Fruit fly (Drosophila melanogaster): Measurements from ENCODE around the gene twin.

twin gene

dm6 chr3R:24263588-24264413 is 42.0 kb upstream of the twin start (continued):
- peak; percentile 40 for TF ChIP-seq CG13894 (tag; optimal IDR thresholded peaks at IDR 0.05)
- TF ChIP-seq Med (GFP tag): peak; percentile 71
- no peak for TF ChIP-seq hkb (optimal IDR thresholded peaks at IDR 0.05)
- TF ChIP-seq hkb (GFP tag; IDR thresholded peaks at IDR 0.05): 0 out of 2 replicates have a peak, but pooled peaks have one; percentile 9

DNA sequence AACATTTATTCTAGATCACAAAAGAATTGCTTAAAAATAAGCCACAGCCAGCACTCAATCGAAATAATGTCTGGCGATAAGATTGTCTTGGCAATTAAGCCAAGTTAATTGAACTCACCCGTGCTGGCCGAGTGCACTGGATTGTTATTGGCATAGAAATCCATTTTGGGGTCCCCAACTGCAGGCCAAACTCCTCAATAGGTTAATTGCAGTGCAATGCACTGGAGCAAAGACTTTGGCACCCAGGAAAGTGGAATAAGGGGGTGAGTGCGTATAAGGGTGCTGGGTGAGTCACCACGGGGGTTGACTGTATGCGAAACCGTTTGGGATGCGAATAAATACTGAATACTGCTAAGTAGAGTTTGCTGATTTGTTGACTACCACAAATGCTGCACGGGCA is 41.2 kb upstream of the twin start:
- TF ChIP-seq Xrp1 (GFP tag; IDR thresholded peaks at IDR 0.05) (no peak), CG14050 (GFP tag; IDR thresholded peaks at IDR 0.05) (no peak), gsb-n (tag; optimal IDR thresholded peaks at IDR 0.05) (no peak), CG10959 (GFP tag; IDR thresholded peaks at IDR 0.05) (no peak), disco-r (GFP tag; optimal IDR thresholded peaks at IDR 0.05) (no peak), CG32767 (GFP tag; IDR thresholded peaks at IDR 0.05) (no peak), CG4730 (GFP tag; IDR thresholded peaks at IDR 0.05) (no peak), exex (tag; optimal IDR thresholded peaks at IDR 0.05) (no peak), fd64A (GFP tag; optimal IDR thresholded peaks at IDR 0.05) (no peak), CG30020 (tag; optimal IDR thresholded peaks at IDR 0.05) (no peak), Bteb2 (GFP tag; optimal IDR thresholded peaks at IDR 0.05) (no peak), HHEX (GFP tag; optimal IDR thresholded peaks at IDR 0.05) (no peak), ATbp (GFP tag; optimal IDR thresholded peaks at IDR 0.05) (no peak), CG3838 (GFP tag; optimal IDR thresholded peaks at IDR 0.05) (no peak), Hmx (GFP tag; optimal IDR thresholded peaks at IDR 0.05) (no peak), CG31441 (GFP tag; IDR thresholded peaks at IDR 0.05) (no peak), jumu (GFP tag; optimal IDR thresholded peaks at IDR 0.05) (no peak), sd (tag; optimal IDR thresholded peaks at IDR 0.05) (no peak), row (GFP tag; IDR thresholded peaks at IDR 0.05) (no peak), chif (GFP tag; optimal IDR thresholded peaks at IDR 0.05) (no peak)

DNA sequence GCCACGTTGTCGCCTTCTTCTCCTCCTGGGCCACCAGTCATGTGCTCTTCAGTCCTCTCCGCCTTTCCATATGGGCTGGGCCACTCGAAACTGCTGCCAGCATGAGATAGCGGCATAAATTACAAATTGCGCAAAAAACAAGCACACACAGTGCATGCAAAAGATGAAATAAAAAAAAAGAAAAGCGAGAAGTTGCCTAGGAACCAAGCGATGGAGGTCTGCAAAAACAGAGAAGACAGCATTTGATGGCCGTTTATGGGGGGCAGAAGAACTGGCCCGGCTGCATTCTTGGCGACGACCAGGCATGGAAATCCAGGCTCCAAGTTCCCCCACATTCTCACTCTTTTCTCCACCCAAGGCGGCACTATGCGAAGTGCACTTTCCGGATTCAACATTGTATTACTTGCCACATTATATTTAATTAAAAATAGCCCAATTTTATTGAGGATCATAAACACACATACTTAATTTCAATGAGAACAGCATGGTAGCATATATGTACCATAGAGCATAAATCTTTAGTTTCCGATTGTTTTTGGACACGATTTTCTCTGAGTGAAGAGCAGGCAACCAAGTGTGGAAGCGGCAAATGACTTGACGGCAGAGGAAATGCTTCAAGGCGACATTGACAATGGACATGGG is 39.7 kb upstream of the twin start:
- TF ChIP-seq bsh (GFP tag; optimal IDR thresholded peaks at IDR 0.05): peak in 1 of 2 experiments; percentile 72
- TF ChIP-seq sens (GFP tag): peak; percentile 41
- TF ChIP-seq crp (GFP tag; optimal IDR thresholded peaks at IDR 0.05): no peak
- peak; percentile 9 for TF ChIP-seq nom (GFP tag; optimal IDR thresholded peaks at IDR 0.05)
- no peak for TF ChIP-seq Aef1 (GFP tag; IDR thresholded peaks at IDR 0.05)
- 0 out of 2 replicates have a peak, but pooled peaks have one; percentile 33 for TF ChIP-seq Drgx (GFP tag; IDR thresholded peaks at IDR 0.05)
- no peak for TF ChIP-seq CG6254 (GFP tag; optimal IDR thresholded peaks at IDR 0.05)

- 0 out of 2 replicates have a peak, but pooled peaks have one; percentile 21 for TF ChIP-seq CG42726 (GFP tag; IDR thresholded peaks at IDR 0.05; ENCODE audit: partially characterized antibody)
- 0 out of 4 replicates have a peak, but pooled peaks have one; percentile 41 for TF ChIP-seq chinmo (GFP tag; IDR thresholded peaks at IDR 0.05; ENCODE audit: partially characterized antibody)
- no peak for TF ChIP-seq D19B (GFP tag; optimal IDR thresholded peaks at IDR 0.05)
- peak; percentile 31 for TF ChIP-seq cg (GFP tag; optimal IDR thresholded peaks at IDR 0.05)
- TF ChIP-seq Trl (optimal IDR thresholded peaks at IDR 0.05): peak; percentile 27 to 66
- TF ChIP-seq Trl (GFP tag; optimal IDR thresholded peaks at IDR 0.05): no peak
Observed at dm6 chr3R:24260411-24260810, 38.6 kb upstream of the twin start.
